Worm (Caenorhabditis elegans) whole organism, young adult: ENCODE data around the gene F37C12.14.

Source experiments
- B0019.2 ChIP-seq: fragments of 200-800 bp; sonication (Bioruptor generic); conservative IDR thresholded peaks from 2 replicates; pipeline ENCODE4 v1.3.6; 2022; ENCODE audit warnings: missing genetic modification reagents, missing genetic modification characterization, missing compliant biosample characterization
- B0035.1 ChIP-seq: sonication (generic microtip); optimal IDR thresholded peaks from 2 replicates; lab custom pipeline; 2016; ENCODE audit warnings: missing genetic modification characterization, mild to moderate bottlenecking, missing compliant biosample characterization, missing genotype, missing genetic modification reagents
- F10E7.11 ChIP-seq: sonication (generic microtip); optimal IDR thresholded peaks from 2 replicates; lab custom pipeline; 2017; ENCODE audit warnings: mild to moderate bottlenecking, missing genetic modification characterization, moderate library complexity, missing compliant biosample characterization
- F23B12.7 ChIP-seq: sonication (generic microtip); optimal IDR thresholded peaks from 2 replicates; lab custom pipeline; 2017; ENCODE audit warnings: missing genetic modification characterization, mild to moderate bottlenecking, missing compliant biosample characterization, antibody characterized with exemption, moderate library complexity; ENCODE audit not compliant: insufficient read depth
- F37B4.10 ChIP-seq: fragments of 200-800 bp; sonication (Bioruptor generic); IDR thresholded peaks from 2 replicates; pipeline ENCODE4 v1.3.6; 2022; ENCODE audit warnings: missing genetic modification characterization, missing compliant biosample characterization
- K12H6.12 ChIP-seq: fragments of 200-800 bp; sonication (Bioruptor generic); optimal IDR thresholded peaks from 2 replicates; lab custom pipeline; 2018; ENCODE audit warnings: mild to moderate bottlenecking, missing genetic modification characterization, missing compliant biosample characterization
- Y56A3A.18 ChIP-seq: fragments of 200-800 bp; sonication (Bioruptor generic); IDR thresholded peaks from 2 replicates; pipeline ENCODE4 v1.3.6; 2022; ENCODE audit warnings: missing genetic modification reagents, missing genetic modification characterization, missing compliant biosample characterization
- Y95B8A.8 ChIP-seq: fragments of 200-800 bp; sonication (Bioruptor generic); IDR thresholded peaks from 2 replicates; pipeline ENCODE4 v1.3.6; 2022; ENCODE audit warnings: missing genetic modification reagents, missing genetic modification characterization, missing compliant biosample characterization
- ama-1 ChIP-seq, 3 experiments: fragments of 150-350 bp in 1 of 3; sonication (generic microtip) in 2 of 3; optimal IDR thresholded peaks; 2 replicates each; lab custom pipeline; 2014 to 2018; ENCODE audit warnings: missing biosample characterization in 2 of 3, missing genetic modification characterization in 2 of 3, missing genetic modification reagents in 2 of 3
- aptf-3 ChIP-seq: fragments of 200-800 bp; sonication (Bioruptor generic); IDR thresholded peaks from 2 replicates; pipeline ENCODE4 v1.3.6; 2022; ENCODE audit warnings: missing genetic modification characterization, missing compliant biosample characterization
- atf-7 ChIP-seq: sonication (generic microtip); optimal IDR thresholded peaks from 2 replicates; lab custom pipeline; 2017; ENCODE audit warnings: mild to moderate bottlenecking, missing genetic modification characterization, missing compliant biosample characterization
- attf-3 ChIP-seq: fragments of 200-800 bp; sonication (Bioruptor generic); conservative IDR thresholded peaks from 2 replicates; pipeline ENCODE4 v1.3.6; 2022; ENCODE audit warnings: missing genetic modification reagents, missing genetic modification characterization, missing compliant biosample characterization
- ccch-3 ChIP-seq: fragments of 200-800 bp; sonication (Bioruptor generic); optimal IDR thresholded peaks from 2 replicates; lab custom pipeline; 2018; ENCODE audit warnings: mild to moderate bottlenecking, missing genetic modification characterization, missing compliant biosample characterization
- cebp-2 ChIP-seq: fragments of 200-800 bp; sonication (Bioruptor generic); IDR thresholded peaks from 2 replicates; pipeline ENCODE4 v1.3.6; 2022; ENCODE audit warnings: missing genetic modification characterization, missing compliant biosample characterization
- ceh-100 ChIP-seq: fragments of 200-800 bp; sonication (Bioruptor generic); IDR thresholded peaks from 2 replicates; pipeline ENCODE4 v1.3.6; 2022; ENCODE audit warnings: missing genetic modification reagents, missing genetic modification characterization, missing compliant biosample characterization
- ceh-27 ChIP-seq: fragments of 200-800 bp; sonication (Bioruptor generic); optimal IDR thresholded peaks from 2 replicates; lab custom pipeline; 2018; ENCODE audit warnings: mild to moderate bottlenecking, missing genetic modification characterization, moderate library complexity, missing compliant biosample characterization
- chd-7 ChIP-seq: sonication (generic microtip); optimal IDR thresholded peaks from 2 replicates; lab custom pipeline; 2016; ENCODE audit warnings: mild to moderate bottlenecking, missing genetic modification characterization, moderate library complexity, missing compliant biosample characterization
- dpff-1 ChIP-seq: sonication (generic microtip); optimal IDR thresholded peaks from 2 replicates; lab custom pipeline; 2017; ENCODE audit warnings: mild to moderate bottlenecking, missing genetic modification characterization, missing compliant biosample characterization
- efl-1 ChIP-seq: fragments of 150-350 bp; optimal IDR thresholded peaks from 2 replicates; lab custom pipeline; 2014; ENCODE audit warnings: missing biosample characterization, missing genetic modification reagents, missing genetic modification characterization
- egrh-3 ChIP-seq: fragments of 200-800 bp; sonication (Bioruptor generic); IDR thresholded peaks from 2 replicates; pipeline ENCODE4 v1.3.6; 2022; ENCODE audit warnings: missing genetic modification reagents, missing genetic modification characterization, missing compliant biosample characterization
- him-1 ChIP-seq: sonication (generic microtip); optimal IDR thresholded peaks from 2 replicates; lab custom pipeline; 2016; ENCODE audit warnings: missing genotype, missing genetic modification reagents, missing genetic modification characterization, missing compliant biosample characterization
- hrde-1 ChIP-seq: sonication (generic microtip); optimal IDR thresholded peaks from 2 replicates; lab custom pipeline; 2016; ENCODE audit warnings: missing genetic modification characterization, mild to moderate bottlenecking, missing compliant biosample characterization, moderate library complexity, missing genotype, missing genetic modification reagents, borderline replicate concordance
- hsf-1 ChIP-seq: fragments of 200-800 bp; sonication (Bioruptor generic); IDR thresholded peaks from 2 replicates; pipeline ENCODE4 v1.3.6; 2022; ENCODE audit warnings: missing genetic modification reagents, missing genetic modification characterization, missing compliant biosample characterization
- let-607 ChIP-seq, 2 experiments: fragments of 200-800 bp in 1 of 2; sonication (Bioruptor generic) in 1 of 2; sonication (generic microtip) in 1 of 2; optimal IDR thresholded peaks; 2 replicates each; lab custom pipeline; 2016 to 2018; ENCODE audit warnings: mild to moderate bottlenecking in 2 of 2, missing compliant biosample characterization in 2 of 2, missing genetic modification characterization in 2 of 2, moderate library complexity in 2 of 2, missing genotype in 1 of 2
- lin-26 ChIP-seq: fragments of 200-800 bp; sonication (Bioruptor generic); IDR thresholded peaks from 2 replicates; pipeline ENCODE4 v1.3.6; 2022; ENCODE audit warnings: missing genetic modification reagents, missing genetic modification characterization, missing compliant biosample characterization
- lin-35 ChIP-seq, 3 experiments: fragments of 150-350 bp in 2 of 3; sonication (generic microtip) in 1 of 3; optimal IDR thresholded peaks; 2 replicates each; lab custom pipeline; 2014 to 2018; ENCODE audit warnings: missing biosample characterization in 3 of 3, missing genetic modification characterization in 3 of 3, missing genetic modification reagents in 3 of 3
- lin-40 ChIP-seq: sonication (generic microtip); optimal IDR thresholded peaks from 2 replicates; lab custom pipeline; 2016; ENCODE audit warnings: missing genetic modification characterization, mild to moderate bottlenecking, missing compliant biosample characterization, missing genotype, missing genetic modification reagents
- lsl-1 ChIP-seq: fragments of 200-800 bp; sonication (Bioruptor generic); optimal IDR thresholded peaks from 2 replicates; lab custom pipeline; 2018; ENCODE audit warnings: mild to moderate bottlenecking, missing genetic modification characterization, moderate library complexity, missing compliant biosample characterization
- madf-3 ChIP-seq: fragments of 200-800 bp; sonication (Bioruptor generic); IDR thresholded peaks from 2 replicates; pipeline ENCODE4 v1.3.6; 2022; ENCODE audit warnings: missing genetic modification reagents, missing genetic modification characterization, missing compliant biosample characterization
- mel-28 ChIP-seq: sonication (generic microtip); optimal IDR thresholded peaks from 2 replicates; lab custom pipeline; 2016; ENCODE audit warnings: borderline replicate concordance, mild to moderate bottlenecking, missing genetic modification characterization, missing compliant biosample characterization
- mes-4 ChIP-seq: sonication (generic microtip); optimal IDR thresholded peaks from 2 replicates; lab custom pipeline; 2016; ENCODE audit warnings: missing genotype, missing genetic modification characterization, missing compliant biosample characterization
- nfya-1 ChIP-seq: sonication (generic microtip); optimal IDR thresholded peaks from 2 replicates; lab custom pipeline; 2017; ENCODE audit warnings: antibody characterized with exemption, missing compliant biosample characterization, missing genetic modification characterization, borderline replicate concordance; ENCODE audit not compliant: insufficient read depth
- nhr-90 ChIP-seq: sonication (generic microtip); optimal IDR thresholded peaks from 2 replicates; lab custom pipeline; 2016; ENCODE audit warnings: missing genotype, mild to moderate bottlenecking, missing genetic modification characterization, missing compliant biosample characterization
- rec-8 ChIP-seq, 2 experiments: sonication (generic microtip); optimal IDR thresholded peaks; 2 replicates each; lab custom pipeline; 2016; ENCODE audit warnings: mild to moderate bottlenecking in 2 of 2, missing genetic modification characterization in 2 of 2, missing genetic modification reagents in 2 of 2, missing genotype in 2 of 2, missing biosample characterization in 1 of 2, missing compliant biosample characterization in 1 of 2, moderate library complexity in 1 of 2
- repo-1 ChIP-seq: sonication (generic microtip); optimal IDR thresholded peaks from 2 replicates; lab custom pipeline; 2017; ENCODE audit warnings: mild to moderate bottlenecking, missing genetic modification characterization, missing compliant biosample characterization
- rpc-1 ChIP-seq, 2 experiments: fragments of 150-350 bp in 1 of 2; sonication (generic microtip) in 1 of 2; optimal IDR thresholded peaks; 2 replicates each; lab custom pipeline; 2014 to 2018; ENCODE audit warnings: missing biosample characterization in 1 of 2, missing genetic modification characterization in 1 of 2, missing genetic modification reagents in 1 of 2, missing genotype in 1 of 2
- sea-2 ChIP-seq: fragments of 200-800 bp; sonication (Bioruptor generic); IDR thresholded peaks from 2 replicates; pipeline ENCODE4 v1.3.6; 2022; ENCODE audit warnings: missing genetic modification characterization, missing compliant biosample characterization
- snpc-1.3 ChIP-seq: sonication (generic microtip); optimal IDR thresholded peaks from 2 replicates; lab custom pipeline; 2017; ENCODE audit warnings: missing genetic modification characterization, mild to moderate bottlenecking, missing compliant biosample characterization, antibody characterized with exemption, moderate library complexity, missing genotype, missing genetic modification reagents; ENCODE audit not compliant: insufficient read depth
- tbp1 ChIP-seq: fragments of 200-800 bp; sonication (Bioruptor generic); optimal IDR thresholded peaks from 2 replicates; lab custom pipeline; 2018; ENCODE audit warnings: mild to moderate bottlenecking, missing genetic modification characterization, missing compliant biosample characterization
- unc-62 ChIP-seq: fragments of 150-350 bp; optimal IDR thresholded peaks from 2 replicates; lab custom pipeline; 2014; ENCODE audit warnings: missing biosample characterization, missing genetic modification reagents, missing genetic modification characterization
- ztf-18 ChIP-seq: sonication (generic microtip); optimal IDR thresholded peaks from 2 replicates; lab custom pipeline; 2016; ENCODE audit warnings: missing genotype, mild to moderate bottlenecking, missing genetic modification characterization, missing compliant biosample characterization
- ztf-25 ChIP-seq: fragments of 200-800 bp; sonication (Bioruptor generic); IDR thresholded peaks from 2 replicates; pipeline ENCODE4 v1.3.6; 2022; ENCODE audit warnings: missing genetic modification reagents, missing genetic modification characterization, missing compliant biosample characterization

F37C12.14 gene

DNA sequence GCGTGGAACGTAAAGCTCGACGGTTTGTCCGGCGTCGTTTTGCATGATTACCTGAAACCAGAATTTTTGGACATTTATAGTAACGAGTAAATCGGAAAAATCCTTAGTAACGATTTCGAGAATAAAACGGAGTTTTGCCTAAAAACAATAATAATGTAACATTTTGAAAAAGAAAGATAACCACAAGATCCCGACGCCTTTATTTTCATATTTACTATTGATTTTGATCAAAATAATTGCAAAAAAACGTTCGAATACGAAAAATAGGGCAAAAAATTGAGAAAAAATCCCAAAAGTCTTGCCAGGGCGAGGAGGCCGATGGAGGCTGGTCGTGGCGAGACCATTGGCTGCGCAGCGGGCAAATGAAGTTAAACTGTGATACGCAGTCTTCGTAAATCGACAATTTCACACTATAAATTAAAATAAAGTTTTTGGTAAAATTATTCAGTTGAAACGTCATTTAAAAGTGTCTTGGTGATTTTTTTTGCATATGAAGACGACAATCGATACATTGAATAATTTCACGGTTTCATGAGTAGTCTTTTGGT lies 4.3 kb upstream of the F37C12.14 start, which contains the start of gene rps-21 (continued):
- TF ChIP-seq rpc-1 (optimal IDR thresholded peaks at IDR 0.05; lab: Kevin White, UChicago) (no peak), rpc-1 (tag; optimal IDR thresholded peaks at IDR 0.05; lab: Kevin White, UChicago) (no peak), tbp1 (GFP tag; lab: Kevin White, UChicago) (peak; percentile 47), nhr-90 (tag; lab: Kevin White, UChicago) (no peak), madf-3 (GFP tag; lab: Robert Waterston, UW) (0 out of 2 replicates have a peak, but pooled peaks have one; percentile 16), attf-3 (GFP tag; lab: Robert Waterston, UW) (peak; percentile 34), mel-28 (tag; lab: Kevin White, UChicago) (no peak), lsl-1 (peak; percentile 21), ztf-18 (tag; lab: Kevin White, UChicago) (peak; percentile 53), Y95B8A.8 (GFP tag; lab: Robert Waterston, UW) (peak; percentile 67; the same call in 1 of the 2 replicates), lin-40 (peak; percentile 49), snpc-1.3 (tag; lab: Kevin White, UChicago) (peak; percentile 26)
- TF ChIP-seq, all 124 proteins: peak for 34

DNA sequence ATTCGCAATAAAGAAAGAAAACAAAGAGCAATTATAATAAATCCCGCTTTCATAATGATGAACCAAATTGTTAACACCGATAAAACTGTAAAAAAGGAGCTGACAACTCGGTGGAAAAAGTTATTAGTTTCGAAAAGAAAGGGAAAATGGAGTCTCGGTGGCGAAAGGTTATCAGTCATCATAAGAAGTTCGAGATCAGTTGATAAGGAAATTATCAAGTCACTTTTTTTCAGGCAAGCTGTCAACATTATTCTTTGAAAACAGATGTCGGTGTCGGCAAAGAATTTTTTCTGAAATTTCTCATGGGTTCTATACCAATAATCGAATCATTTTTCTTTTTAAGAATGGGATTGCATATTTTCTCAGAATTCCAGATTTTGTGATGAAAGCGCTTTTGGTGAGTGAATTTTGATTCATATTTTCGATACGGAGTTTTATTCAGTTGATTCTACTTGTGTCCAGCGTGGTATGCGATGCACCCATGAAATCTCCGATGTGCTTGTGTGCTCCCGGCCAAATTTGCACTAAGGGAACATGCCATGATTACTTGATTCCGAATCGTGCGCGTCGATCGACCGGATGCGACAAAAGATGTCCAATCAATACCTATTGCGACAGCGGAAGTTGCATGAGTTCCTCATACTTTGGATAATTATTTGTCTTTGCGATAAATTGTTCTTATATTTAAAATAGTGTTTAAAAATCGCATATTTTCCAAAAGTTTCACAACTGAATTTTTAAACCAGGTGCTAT lies 3.1 kb upstream of the F37C12.14 start, which contains the start of the genes F37C12.21 and F37C12.10:
Gene F37C12.21 (plus strand): TSS at position 58 of the 753 bp plus-strand sequence.
Gene F37C12.10 (minus strand): TSS at position 85 of the 753 bp plus-strand sequence.
- no peak for TF ChIP-seq sea-2 (GFP tag; lab: Robert Waterston, UW)
- no peak for TF ChIP-seq atf-7 (tag; lab: Kevin White, UChicago)
- TF ChIP-seq hrde-1 (tag; lab: Kevin White, UChicago): no peak
- no peak for TF ChIP-seq K12H6.12 (tag; lab: Kevin White, UChicago)
- TF ChIP-seq ccch-3 (GFP tag; lab: Kevin White, UChicago): no peak
- TF ChIP-seq rpc-1 (optimal IDR thresholded peaks at IDR 0.05; lab: Kevin White, UChicago): no peak
- TF ChIP-seq rpc-1 (tag; optimal IDR thresholded peaks at IDR 0.05; lab: Kevin White, UChicago): no peak
- no peak for TF ChIP-seq mel-28 (tag; lab: Kevin White, UChicago)
- no peak for TF ChIP-seq mes-4 (tag; lab: Kevin White, UChicago)
- no peak for TF ChIP-seq nfya-1 (tag; lab: Kevin White, UChicago)
- TF ChIP-seq lin-35 (GFP tag; optimal IDR thresholded peaks at IDR 0.05; lab: Kevin White, UChicago): no peak
- no peak for TF ChIP-seq dpff-1
- TF ChIP-seq ceh-27: no peak
- TF ChIP-seq ztf-25 (GFP tag; lab: Robert Waterston, UW): 0 out of 2 replicates have a peak, but pooled peaks have one; percentile 22
- no peak for TF ChIP-seq him-1 (tag; lab: Kevin White, UChicago)
- TF ChIP-seq ceh-100 (GFP tag; lab: Robert Waterston, UW): no peak
- TF ChIP-seq rec-8 (tag; optimal IDR thresholded peaks at IDR 0.05; lab: Kevin White, UChicago): no peak
- TF ChIP-seq ama-1 (optimal IDR thresholded peaks at IDR 0.05; lab: Kevin White, UChicago): no peak
- peak in 1 of 2 experiments; percentile 25 for TF ChIP-seq ama-1 (GFP tag; optimal IDR thresholded peaks at IDR 0.05; lab: Kevin White, UChicago)
- no peak for TF ChIP-seq B0035.1 (tag; lab: Kevin White, UChicago)
- TF ChIP-seq lin-26 (GFP tag; lab: Robert Waterston, UW): 0 out of 2 replicates have a peak, but pooled peaks have one; percentile 29
- TF ChIP-seq repo-1 (tag; lab: Kevin White, UChicago): peak; percentile 47
- no peak for TF ChIP-seq B0019.2 (GFP tag; lab: Robert Waterston, UW)
- no peak for TF ChIP-seq F23B12.7 (tag; lab: Kevin White, UChicago)
- no peak for TF ChIP-seq unc-62 (GFP tag; lab: Kevin White, UChicago)
- TF ChIP-seq aptf-3 (GFP tag; lab: Robert Waterston, UW): 0 out of 2 replicates have a peak, but pooled peaks have one; percentile 17
- TF ChIP-seq Y56A3A.18 (GFP tag; lab: Robert Waterston, UW): no peak
- no peak for TF ChIP-seq egrh-3
- no peak for TF ChIP-seq efl-1 (GFP tag; lab: Kevin White, UChicago)
- peak; percentile 48; the same call in 1 of the 2 replicates for TF ChIP-seq hsf-1
- no peak for TF ChIP-seq F10E7.11 (tag; lab: Kevin White, UChicago)
- no peak for TF ChIP-seq F37B4.10 (GFP tag; lab: Robert Waterston, UW)
- peak in 1 of 2 experiments; percentile 24 for TF ChIP-seq let-607 (tag; optimal IDR thresholded peaks at IDR 0.05; lab: Kevin White, UChicago)
- no peak for TF ChIP-seq lin-40
- no peak for TF ChIP-seq chd-7 (tag; lab: Kevin White, UChicago)
- 0 out of 2 replicates have a peak, but pooled peaks have one; percentile 63 for TF ChIP-seq cebp-2 (GFP tag; lab: Robert Waterston, UW)
